Worm (Caenorhabditis elegans): Measurements from ENCODE around the gene B0554.1.

DNA sequence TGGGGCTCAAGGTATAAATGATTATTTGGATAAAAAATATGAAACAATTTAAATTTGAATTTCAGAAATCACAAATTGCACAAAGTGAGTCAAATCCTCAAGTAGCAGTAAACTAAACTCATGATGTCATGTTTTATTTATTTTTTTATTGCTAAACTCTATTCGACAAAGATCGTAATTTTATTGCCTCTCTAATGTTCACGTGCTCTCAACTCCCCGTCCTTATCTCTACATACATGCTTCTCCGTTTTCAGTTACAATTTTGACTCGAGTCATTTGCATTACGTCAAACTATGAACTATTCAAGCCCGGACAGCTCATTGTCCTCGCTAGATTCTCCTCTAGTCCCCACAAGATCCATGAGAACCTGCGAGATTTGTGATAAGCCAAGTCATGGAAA, 36.3 kb downstream of the B0554.1 start, which contains the start of gene nhr-99:
- TF ChIP-seq aly-2 (tag; optimal IDR thresholded peaks at IDR 0.05) = no peak
- TF ChIP-seq unc-39 (tag; optimal IDR thresholded peaks at IDR 0.05) = no peak
- no peak for TF ChIP-seq lsy-2 (tag; optimal IDR thresholded peaks at IDR 0.05)
- TF ChIP-seq mxl-2 (GFP tag; conservative IDR thresholded peaks at IDR 0.05) = no peak
- peak in 1 of 2 experiments; percentile 45 for TF ChIP-seq mdl-1 (tag; optimal IDR thresholded peaks at IDR 0.05)
- TF ChIP-seq T20F7.1 (GFP tag; optimal IDR thresholded peaks at IDR 0.05) = no peak
- no peak for TF ChIP-seq zip-11 (GFP tag; IDR thresholded peaks at IDR 0.05)
- no peak for TF ChIP-seq F44E2.7 (GFP tag; IDR thresholded peaks at IDR 0.05)

Data from whole organism, L4 larva.